Worm (Caenorhabditis elegans) whole organism, young adult: ENCODE measurements around the gene zim-1.

ENCODE experiments used
- B0261.1 ChIP-seq: sonication (generic microtip); optimal IDR thresholded peaks from 2 replicates; lab custom pipeline; 2016; ENCODE audit warnings: mild to moderate bottlenecking, missing genetic modification characterization, moderate library complexity, missing compliant biosample characterization
- B0336.3 ChIP-seq: fragments of 200-800 bp; sonication (Bioruptor generic); IDR thresholded peaks from 2 replicates; pipeline ENCODE4 v1.3.6; 2022; ENCODE audit warnings: missing genetic modification characterization, missing compliant biosample characterization
- C06A6.2 ChIP-seq: fragments of 200-800 bp; sonication (Bioruptor generic); conservative IDR thresholded peaks from 2 replicates; pipeline ENCODE4 v1.3.6; 2022; ENCODE audit warnings: missing genetic modification characterization, missing compliant biosample characterization
- K12H6.12 ChIP-seq: fragments of 200-800 bp; sonication (Bioruptor generic); optimal IDR thresholded peaks from 2 replicates; lab custom pipeline; 2018; ENCODE audit warnings: mild to moderate bottlenecking, missing genetic modification characterization, missing compliant biosample characterization
- Y56A3A.18 ChIP-seq: fragments of 200-800 bp; sonication (Bioruptor generic); IDR thresholded peaks from 2 replicates; pipeline ENCODE4 v1.3.6; 2022; ENCODE audit warnings: missing genetic modification reagents, missing genetic modification characterization, missing compliant biosample characterization
- athp-1 ChIP-seq: sonication (generic microtip); optimal IDR thresholded peaks from 2 replicates; lab custom pipeline; 2017; ENCODE audit warnings: mild to moderate bottlenecking, missing genetic modification characterization, missing compliant biosample characterization
- attf-5 ChIP-seq: fragments of 200-800 bp; sonication (Bioruptor generic); optimal IDR thresholded peaks from 2 replicates; lab custom pipeline; 2018; ENCODE audit warnings: mild to moderate bottlenecking, missing genetic modification characterization, missing compliant biosample characterization
- cebp-1 ChIP-seq, 2 experiments: fragments of 200-800 bp in 1 of 2; sonication (Bioruptor generic) in 1 of 2; sonication (generic microtip) in 1 of 2; IDR thresholded peaks in 1 of 2; optimal IDR thresholded peaks in 1 of 2; 2 replicates each; pipeline versions ENCODE4 v1.3.6 to Lab custom; 2017 to 2022; ENCODE audit warnings: missing compliant biosample characterization in 2 of 2, missing genetic modification characterization in 2 of 2, mild to moderate bottlenecking in 1 of 2, missing genetic modification reagents in 1 of 2, moderate library complexity in 1 of 2
- cebp-2 ChIP-seq: fragments of 200-800 bp; sonication (Bioruptor generic); IDR thresholded peaks from 2 replicates; pipeline ENCODE4 v1.3.6; 2022; ENCODE audit warnings: missing genetic modification characterization, missing compliant biosample characterization
- ceh-27 ChIP-seq: fragments of 200-800 bp; sonication (Bioruptor generic); optimal IDR thresholded peaks from 2 replicates; lab custom pipeline; 2018; ENCODE audit warnings: mild to moderate bottlenecking, missing genetic modification characterization, moderate library complexity, missing compliant biosample characterization
- ceh-40 ChIP-seq: fragments of 200-800 bp; sonication (Bioruptor generic); IDR thresholded peaks from 2 replicates; pipeline ENCODE4 v1.3.6; 2022; ENCODE audit warnings: missing genetic modification characterization, missing compliant biosample characterization
- ceh-58 ChIP-seq: fragments of 200-800 bp; sonication (Bioruptor generic); IDR thresholded peaks from 2 replicates; pipeline ENCODE4 v1.3.6; 2022; ENCODE audit warnings: missing genetic modification characterization, missing compliant biosample characterization
- chd-7 ChIP-seq: sonication (generic microtip); optimal IDR thresholded peaks from 2 replicates; lab custom pipeline; 2016; ENCODE audit warnings: mild to moderate bottlenecking, missing genetic modification characterization, moderate library complexity, missing compliant biosample characterization
- die-1 ChIP-seq: sonication (generic microtip); optimal IDR thresholded peaks from 2 replicates; lab custom pipeline; 2016; ENCODE audit warnings: missing genotype, mild to moderate bottlenecking, missing genetic modification characterization, missing compliant biosample characterization
- dox-1 ChIP-seq: fragments of 200-800 bp; sonication (Bioruptor generic); IDR thresholded peaks from 2 replicates; pipeline ENCODE4 v1.3.6; 2022; ENCODE audit warnings: missing genetic modification reagents, missing genetic modification characterization, missing compliant biosample characterization
- egl-18 ChIP-seq: fragments of 200-800 bp; sonication (Bioruptor generic); IDR thresholded peaks from 2 replicates; pipeline ENCODE4 v1.3.6; 2022; ENCODE audit warnings: missing genetic modification reagents, missing genetic modification characterization, missing compliant biosample characterization
- egrh-3 ChIP-seq: fragments of 200-800 bp; sonication (Bioruptor generic); IDR thresholded peaks from 2 replicates; pipeline ENCODE4 v1.3.6; 2022; ENCODE audit warnings: missing genetic modification reagents, missing genetic modification characterization, missing compliant biosample characterization
- fkh-3 ChIP-seq: sonication (generic microtip); optimal IDR thresholded peaks from 2 replicates; lab custom pipeline; 2016; ENCODE audit warnings: mild to moderate bottlenecking, missing genetic modification characterization, missing compliant biosample characterization
- hmg-1.2 ChIP-seq: fragments of 200-800 bp; sonication (Bioruptor generic); IDR thresholded peaks from 2 replicates; pipeline ENCODE4 v1.3.6; 2022; ENCODE audit warnings: missing genetic modification reagents, missing genetic modification characterization, missing compliant biosample characterization
- let-607 ChIP-seq, 2 experiments: fragments of 200-800 bp in 1 of 2; sonication (Bioruptor generic) in 1 of 2; sonication (generic microtip) in 1 of 2; optimal IDR thresholded peaks; 2 replicates each; lab custom pipeline; 2016 to 2018; ENCODE audit warnings: mild to moderate bottlenecking in 2 of 2, missing compliant biosample characterization in 2 of 2, missing genetic modification characterization in 2 of 2, moderate library complexity in 2 of 2, missing genotype in 1 of 2
- lin-40 ChIP-seq: sonication (generic microtip); optimal IDR thresholded peaks from 2 replicates; lab custom pipeline; 2016; ENCODE audit warnings: missing genetic modification characterization, mild to moderate bottlenecking, missing compliant biosample characterization, missing genotype, missing genetic modification reagents
- lin-54 ChIP-seq: fragments of 200-800 bp; sonication (Bioruptor generic); optimal IDR thresholded peaks from 2 replicates; lab custom pipeline; 2018; ENCODE audit warnings: mild to moderate bottlenecking, missing genetic modification characterization, missing compliant biosample characterization
- mcd-1 ChIP-seq: fragments of 200-800 bp; sonication (Bioruptor generic); IDR thresholded peaks from 2 replicates; pipeline ENCODE4 v1.3.6; 2022; ENCODE audit warnings: missing genetic modification reagents, missing genetic modification characterization, missing compliant biosample characterization
- mes-4 ChIP-seq: sonication (generic microtip); optimal IDR thresholded peaks from 2 replicates; lab custom pipeline; 2016; ENCODE audit warnings: missing genotype, missing genetic modification characterization, missing compliant biosample characterization
- nhr-27 ChIP-seq: fragments of 200-800 bp; sonication (Bioruptor generic); optimal IDR thresholded peaks from 2 replicates; lab custom pipeline; 2018; ENCODE audit warnings: mild to moderate bottlenecking, missing genetic modification characterization, moderate library complexity, missing compliant biosample characterization
- nhr-80 ChIP-seq: sonication (generic microtip); optimal IDR thresholded peaks from 2 replicates; lab custom pipeline; 2016; ENCODE audit warnings: missing genetic modification characterization, missing compliant biosample characterization
- rcor-1 ChIP-seq: fragments of 200-800 bp; sonication (Bioruptor generic); IDR thresholded peaks from 2 replicates; pipeline ENCODE4 v1.3.6; 2022; ENCODE audit warnings: missing genetic modification reagents, missing genetic modification characterization, missing compliant biosample characterization
- rpc-1 ChIP-seq, 2 experiments: fragments of 150-350 bp in 1 of 2; sonication (generic microtip) in 1 of 2; optimal IDR thresholded peaks; 2 replicates each; lab custom pipeline; 2014 to 2018; ENCODE audit warnings: missing biosample characterization in 1 of 2, missing genetic modification characterization in 1 of 2, missing genetic modification reagents in 1 of 2, missing genotype in 1 of 2
- snpc-4 ChIP-seq, 5 experiments: fragments of 150-350 bp in 1 of 5; sonication (generic microtip) in 4 of 5; optimal IDR thresholded peaks; 2 replicates each; lab custom pipeline; 2014 to 2018; ENCODE audit warnings: missing genetic modification characterization in 5 of 5, missing biosample characterization in 3 of 5, antibody characterized with exemption in 2 of 5, mild to moderate bottlenecking in 2 of 5, missing compliant biosample characterization in 2 of 5, missing genotype in 2 of 5, moderate library complexity in 2 of 5, missing genetic modification reagents in 1 of 5
- somi-1 ChIP-seq: fragments of 200-800 bp; sonication (Bioruptor generic); optimal IDR thresholded peaks from 2 replicates; lab custom pipeline; 2018; ENCODE audit warnings: mild to moderate bottlenecking, missing genetic modification characterization, missing compliant biosample characterization
- tbp1 ChIP-seq: fragments of 200-800 bp; sonication (Bioruptor generic); optimal IDR thresholded peaks from 2 replicates; lab custom pipeline; 2018; ENCODE audit warnings: mild to moderate bottlenecking, missing genetic modification characterization, missing compliant biosample characterization
- unc-62 ChIP-seq: fragments of 150-350 bp; optimal IDR thresholded peaks from 2 replicates; lab custom pipeline; 2014; ENCODE audit warnings: missing biosample characterization, missing genetic modification reagents, missing genetic modification characterization
- xnd-1 ChIP-seq: sonication (generic microtip); optimal IDR thresholded peaks from 2 replicates; lab custom pipeline; 2016; ENCODE audit warnings: missing genotype, missing genetic modification reagents, missing genetic modification characterization, missing compliant biosample characterization
- zfh-2 ChIP-seq: fragments of 200-800 bp; sonication (Bioruptor generic); conservative IDR thresholded peaks from 2 replicates; pipeline ENCODE4 v1.3.6; 2022; ENCODE audit warnings: missing genetic modification reagents, missing genetic modification characterization, missing compliant biosample characterization
- ztf-18 ChIP-seq: sonication (generic microtip); optimal IDR thresholded peaks from 2 replicates; lab custom pipeline; 2016; ENCODE audit warnings: missing genotype, mild to moderate bottlenecking, missing genetic modification characterization, missing compliant biosample characterization

Gene zim-1

ce11 chrIV:10503750-10504232 is 43.1 kb upstream of the zim-1 start:
- TF ChIP-seq athp-1 (tag; lab: Kevin White, UChicago) (peak; percentile 4), fkh-3 (tag; lab: Kevin White, UChicago) (no peak), hmg-1.2 (GFP tag; lab: Robert Waterston, UW) (peak; percentile 42), cebp-1 (GFP tag; IDR thresholded peaks at IDR 0.05; lab: Robert Waterston, UW) (no peak; the same call in 1 of the 2 replicates), cebp-1 (tag; optimal IDR thresholded peaks at IDR 0.05; lab: Kevin White, UChicago) (peak; percentile 71), nhr-27 (tag; lab: Kevin White, UChicago) (no peak), ceh-58 (GFP tag; lab: Robert Waterston, UW) (no peak), egl-18 (GFP tag; lab: Robert Waterston, UW) (0 out of 2 replicates have a peak, but pooled peaks have one; percentile 2), dox-1 (peak; percentile 68), Y56A3A.18 (GFP tag; lab: Robert Waterston, UW) (no peak), ceh-40 (GFP tag; lab: Robert Waterston, UW) (no peak), let-607 (tag; optimal IDR thresholded peaks at IDR 0.05; lab: Kevin White, UChicago) (peak in 1 of 2 experiments; percentile 15), nhr-80 (tag; lab: Kevin White, UChicago) (peak; percentile 24), tbp1 (no peak), ztf-18 (peak; percentile 14), attf-5 (GFP tag; lab: Kevin White, UChicago) (peak; percentile 55), B0336.3 (GFP tag; lab: Robert Waterston, UW) (peak; percentile 25; the same call in 1 of the 2 replicates), lin-54 (GFP tag; lab: Kevin White, UChicago) (peak; percentile 17), egrh-3 (GFP tag; lab: Robert Waterston, UW) (peak; percentile 73), somi-1 (peak; percentile 32), mcd-1 (GFP tag; lab: Robert Waterston, UW) (peak; percentile 23; the same call in 1 of the 2 replicates), lin-40 (peak; percentile 29), zfh-2 (GFP tag; lab: Robert Waterston, UW) (peak; percentile 98), chd-7 (tag; lab: Kevin White, UChicago) (peak; percentile 24), snpc-4 (GFP tag; optimal IDR thresholded peaks at IDR 0.05; lab: Kevin White, UChicago) (no peak), snpc-4 (tag; optimal IDR thresholded peaks at IDR 0.05; lab: Kevin White, UChicago) (peak in 1 of 4 experiments; percentile 28), ceh-27 (GFP tag; lab: Kevin White, UChicago) (peak; percentile 71), unc-62 (GFP tag; lab: Kevin White, UChicago) (no peak), rcor-1 (GFP tag; lab: Robert Waterston, UW) (no peak), K12H6.12 (tag; lab: Kevin White, UChicago) (peak; percentile 71)

- TF ChIP-seq tbp1 (no peak), mes-4 (tag; lab: Kevin White, UChicago) (no peak), B0261.1 (no peak), rpc-1 (optimal IDR thresholded peaks at IDR 0.05; lab: Kevin White, UChicago) (no peak), rpc-1 (tag; optimal IDR thresholded peaks at IDR 0.05; lab: Kevin White, UChicago) (no peak), xnd-1 (tag; lab: Kevin White, UChicago) (no peak), die-1 (tag; lab: Kevin White, UChicago) (no peak), lin-54 (GFP tag; lab: Kevin White, UChicago) (no peak)
These were observed 41.9 kb upstream of the zim-1 start for ce11 chrIV:10505016-10505415.

- 0 out of 2 replicates have a peak, but pooled peaks have one; percentile 60 for TF ChIP-seq cebp-2 (GFP tag; lab: Robert Waterston, UW)
- TF ChIP-seq C06A6.2 (GFP tag; lab: Robert Waterston, UW), result no peak
These were observed 40.9 kb upstream of the zim-1 start for ce11 chrIV:10506016-10506415.
